Worm (Caenorhabditis elegans): Measurements from ENCODE around the gene his-16.
"Not testable (repeated sequence)": the region's sequence is repeated elsewhere in the genome, so short reads cannot be mapped to it uniquely, and the experiment has no call there.

ce11 chrII:13852532-13853199, 34.7 kb upstream of the his-16 start:
- TF ChIP-seq unc-39 (tag; optimal IDR thresholded peaks at IDR 0.05); lin-39 (tag; optimal IDR thresholded peaks at IDR 0.05); R02D3.7 (tag; optimal IDR thresholded peaks at IDR 0.05); elt-3 (tag; optimal IDR thresholded peaks at IDR 0.05); egl-27 (tag; optimal IDR thresholded peaks at IDR 0.05); elt-1 (tag; optimal IDR thresholded peaks at IDR 0.05); nhr-12 (tag; optimal IDR thresholded peaks at IDR 0.05); blmp-1 (tag; optimal IDR thresholded peaks at IDR 0.05; ENCODE audit: insufficient read depth); mdl-1 (tag; optimal IDR thresholded peaks at IDR 0.05): not testable (repeated sequence)
- peak; percentile 88 for TF ChIP-seq snpc-4 (tag; optimal IDR thresholded peaks at IDR 0.05)
